Worm (Caenorhabditis elegans) whole organism, L3 larva: ENCODE results near the gene mrps-24.

ENCODE experiments used
- ZK546.5 ChIP-seq: sonication (generic microtip); optimal IDR thresholded peaks from 2 replicates; lab custom pipeline; 2017; ENCODE audit warnings: missing biosample characterization, missing genetic modification characterization
- aly-2 ChIP-seq: fragments of 150-350 bp; optimal IDR thresholded peaks from 2 replicates; lab custom pipeline; 2014; ENCODE audit warnings: missing biosample characterization, missing genetic modification characterization
- ama-1 ChIP-seq: fragments of 150-350 bp; optimal IDR thresholded peaks from 2 replicates; lab custom pipeline; 2018
- ceh-16 ChIP-seq: sonication (generic microtip); optimal IDR thresholded peaks from 2 replicates; lab custom pipeline; 2017; ENCODE audit warnings: missing biosample characterization, missing genetic modification characterization
- ceh-28 ChIP-seq: fragments of 150-350 bp; optimal IDR thresholded peaks from 2 replicates; lab custom pipeline; 2014; ENCODE audit warnings: missing biosample characterization, missing genetic modification reagents, missing genetic modification characterization
- ceh-82 ChIP-seq: fragments of 150-350 bp; optimal IDR thresholded peaks from 2 replicates; lab custom pipeline; 2014; ENCODE audit warnings: missing biosample characterization, missing genetic modification characterization
- ceh-9 ChIP-seq: sonication (generic microtip); optimal IDR thresholded peaks from 2 replicates; lab custom pipeline; 2018; ENCODE audit warnings: missing biosample characterization, missing genetic modification characterization
- daf-12 ChIP-seq: fragments of 150-350 bp; optimal IDR thresholded peaks from 2 replicates; lab custom pipeline; 2014; ENCODE audit warnings: missing biosample characterization, missing genetic modification reagents, missing genetic modification characterization
- egl-27 ChIP-seq: sonication (generic microtip); optimal IDR thresholded peaks from 4 replicates; lab custom pipeline; 2017; ENCODE audit warnings: missing biosample characterization, missing genetic modification reagents, missing genetic modification characterization
- egl-5 ChIP-seq: fragments of 150-350 bp; optimal IDR thresholded peaks from 2 replicates; lab custom pipeline; 2017; ENCODE audit warnings: missing biosample characterization, missing genetic modification reagents, missing genetic modification characterization, inconsistent platforms
- elt-1 ChIP-seq: fragments of 150-350 bp; optimal IDR thresholded peaks from 2 replicates; lab custom pipeline; 2014; ENCODE audit warnings: missing biosample characterization, missing genetic modification characterization
- elt-2 ChIP-seq: sonication (generic microtip); optimal IDR thresholded peaks from 2 replicates; lab custom pipeline; 2016; ENCODE audit warnings: missing genetic modification reagents, mild to moderate bottlenecking, missing genetic modification characterization, missing compliant biosample characterization
- elt-3 ChIP-seq, 3 experiments: fragments of 150-350 bp in 1 of 3; sonication (generic microtip) in 2 of 3; optimal IDR thresholded peaks; 2 replicates in 2 of 3; 4 replicates in 1 of 3; lab custom pipeline; 2014 to 2017; ENCODE audit warnings: missing biosample characterization in 3 of 3, missing genetic modification characterization in 3 of 3
- eor-1 ChIP-seq, 2 experiments: fragments of 150-350 bp; optimal IDR thresholded peaks; 2 replicates each; lab custom pipeline; 2014 to 2018; ENCODE audit warnings: missing biosample characterization in 2 of 2, missing genetic modification characterization in 2 of 2
- fkh-10 ChIP-seq: sonication (generic microtip); optimal IDR thresholded peaks from 2 replicates; lab custom pipeline; 2017; ENCODE audit warnings: missing biosample characterization, missing genetic modification reagents, missing genetic modification characterization
- fkh-2 ChIP-seq: fragments of 150-350 bp; optimal IDR thresholded peaks from 2 replicates; lab custom pipeline; 2014; ENCODE audit warnings: missing biosample characterization, missing genetic modification reagents, missing genetic modification characterization
- fos-1 ChIP-seq: fragments of 150-350 bp; optimal IDR thresholded peaks from 2 replicates; lab custom pipeline; 2014; ENCODE audit warnings: missing biosample characterization, missing genetic modification characterization
- hmg-11 ChIP-seq: sonication (generic microtip); optimal IDR thresholded peaks from 2 replicates; lab custom pipeline; 2016; ENCODE audit warnings: missing genetic modification characterization, missing compliant biosample characterization
- jun-1 ChIP-seq: fragments of 150-350 bp; optimal IDR thresholded peaks from 2 replicates; lab custom pipeline; 2014; ENCODE audit warnings: missing biosample characterization, missing genetic modification reagents, missing genetic modification characterization
- lin-15B ChIP-seq: fragments of 150-350 bp; optimal IDR thresholded peaks from 2 replicates; lab custom pipeline; 2014; ENCODE audit warnings: missing biosample characterization, missing genetic modification characterization
- lin-39 ChIP-seq: fragments of 150-350 bp; optimal IDR thresholded peaks from 2 replicates; lab custom pipeline; 2018; ENCODE audit warnings: missing biosample characterization, missing genetic modification reagents, missing genetic modification characterization
- lsy-12 ChIP-seq: sonication (generic microtip); optimal IDR thresholded peaks from 2 replicates; lab custom pipeline; 2016; ENCODE audit warnings: mild to moderate bottlenecking, missing genetic modification characterization, missing compliant biosample characterization
- mdl-1 ChIP-seq: fragments of 150-350 bp; optimal IDR thresholded peaks from 2 replicates; lab custom pipeline; 2014; ENCODE audit warnings: missing biosample characterization, missing genetic modification characterization
- mml-1 ChIP-seq: fragments of 150-350 bp; sonication (generic microtip); optimal IDR thresholded peaks from 3 replicates; lab custom pipeline; 2014; ENCODE audit warnings: missing biosample characterization, missing genetic modification characterization
- nfya-1 ChIP-seq: sonication (generic microtip); optimal IDR thresholded peaks from 2 replicates; lab custom pipeline; 2017; ENCODE audit warnings: missing genetic modification characterization, mild to moderate bottlenecking, missing compliant biosample characterization, antibody characterized with exemption, moderate library complexity; ENCODE audit not compliant: insufficient read depth
- nhr-11 ChIP-seq: fragments of 150-350 bp; optimal IDR thresholded peaks from 2 replicates; lab custom pipeline; 2014; ENCODE audit warnings: missing biosample characterization, missing genetic modification characterization
- nhr-12 ChIP-seq: fragments of 150-350 bp; optimal IDR thresholded peaks from 2 replicates; lab custom pipeline; 2014; ENCODE audit warnings: missing biosample characterization, missing genetic modification characterization
- nhr-237 ChIP-seq: fragments of 150-350 bp; optimal IDR thresholded peaks from 2 replicates; lab custom pipeline; 2014; ENCODE audit warnings: missing biosample characterization, missing genetic modification characterization
- nhr-25 ChIP-seq: sonication (generic microtip); optimal IDR thresholded peaks from 2 replicates; lab custom pipeline; 2017; ENCODE audit warnings: missing biosample characterization, missing genetic modification characterization
- nhr-28 ChIP-seq: fragments of 150-350 bp; optimal IDR thresholded peaks from 2 replicates; lab custom pipeline; 2014; ENCODE audit warnings: missing biosample characterization, missing genetic modification characterization
- nhr-67 ChIP-seq: fragments of 150-350 bp; optimal IDR thresholded peaks from 2 replicates; lab custom pipeline; 2014; ENCODE audit warnings: missing biosample characterization, missing genetic modification characterization
- nhr-76 ChIP-seq: fragments of 150-350 bp; sonication (generic microtip); optimal IDR thresholded peaks from 5 replicates; lab custom pipeline; 2014; ENCODE audit warnings: missing biosample characterization, missing genetic modification characterization
- nhr-77 ChIP-seq: fragments of 150-350 bp; optimal IDR thresholded peaks from 2 replicates; lab custom pipeline; 2014; ENCODE audit warnings: missing biosample characterization, missing genetic modification characterization
- pha-4 ChIP-seq: fragments of 150-350 bp; optimal IDR thresholded peaks from 2 replicates; lab custom pipeline; 2014; ENCODE audit warnings: missing biosample characterization, missing genetic modification reagents, missing genetic modification characterization
- pqm-1 ChIP-seq: fragments of 150-350 bp; optimal IDR thresholded peaks from 2 replicates; lab custom pipeline; 2017; ENCODE audit warnings: missing biosample characterization, missing genetic modification characterization, inconsistent platforms
- sea-2 ChIP-seq: fragments of 150-350 bp; sonication (generic microtip); optimal IDR thresholded peaks from 4 replicates; lab custom pipeline; 2014; ENCODE audit warnings: missing biosample characterization, missing genetic modification reagents, missing genetic modification characterization
- skn-1 ChIP-seq: fragments of 150-350 bp; optimal IDR thresholded peaks from 2 replicates; lab custom pipeline; 2014; ENCODE audit warnings: missing biosample characterization, missing genetic modification characterization
- tbx-2 ChIP-seq: sonication (generic microtip); optimal IDR thresholded peaks from 2 replicates; lab custom pipeline; 2016; ENCODE audit warnings: mild to moderate bottlenecking, missing genetic modification characterization, missing compliant biosample characterization
- unc-39 ChIP-seq: sonication (generic microtip); optimal IDR thresholded peaks from 4 replicates; lab custom pipeline; 2017; ENCODE audit warnings: missing biosample characterization, missing genetic modification characterization
- unc-62 ChIP-seq: fragments of 150-350 bp; sonication (generic microtip); optimal IDR thresholded peaks from 4 replicates; lab custom pipeline; 2014; ENCODE audit warnings: missing biosample characterization, missing genetic modification reagents, missing genetic modification characterization
- zag-1 ChIP-seq: fragments of 150-350 bp; optimal IDR thresholded peaks from 2 replicates; lab custom pipeline; 2014; ENCODE audit warnings: missing biosample characterization, missing genetic modification characterization
- ztf-4 ChIP-seq: fragments of 150-350 bp; optimal IDR thresholded peaks from 2 replicates; lab custom pipeline; 2014; ENCODE audit warnings: missing biosample characterization, missing genetic modification characterization

Gene mrps-24

ce11 chrIV:7689326-7689725 is 20.5 kb upstream of the mrps-24 start:
- TF ChIP-seq elt-2 (tag; lab: Kevin White, UChicago): peak; percentile 85
- TF ChIP-seq ztf-4: no peak
- TF ChIP-seq pqm-1 (tag; lab: Kevin White, UChicago): peak; percentile 23

- TF ChIP-seq zag-1 (tag; lab: Kevin White, UChicago): no peak
- no peak for TF ChIP-seq unc-39
- no peak for TF ChIP-seq nhr-76 (tag; lab: Kevin White, UChicago)
- TF ChIP-seq nhr-11 (tag; lab: Kevin White, UChicago): no peak
- TF ChIP-seq egl-27 (tag; lab: Kevin White, UChicago): no peak
- TF ChIP-seq ceh-82 (tag; lab: Kevin White, UChicago): no peak
- TF ChIP-seq daf-12 (tag; lab: Kevin White, UChicago): no peak
These were observed 17.4 kb upstream of the mrps-24 start for ce11 chrIV:7692451-7692850.

- TF ChIP-seq nhr-11 (tag; lab: Kevin White, UChicago) (no peak), ZK546.5 (tag; lab: Kevin White, UChicago) (no peak), fkh-10 (GFP tag; lab: Kevin White, UChicago) (no peak), nhr-12 (tag; lab: Kevin White, UChicago) (no peak)
These were observed 11.5 kb upstream of the mrps-24 start, which contains the start of gene flp-13 for ce11 chrIV:7698320-7698719. Gene flp-13 (minus strand): TSS chrIV:7698420.

ce11 chrIV:7706805-7707204 is 3.0 kb upstream of the mrps-24 start, which contains the start of gene F33D4.4:
Gene F33D4.4 (minus strand): TSS chrIV:7706905.
- no peak for TF ChIP-seq elt-1 (tag; lab: Kevin White, UChicago)
- no peak for TF ChIP-seq sea-2 (GFP tag; lab: Kevin White, UChicago)
- no peak for TF ChIP-seq daf-12 (tag; lab: Kevin White, UChicago)
- TF ChIP-seq eor-1 (tag; optimal IDR thresholded peaks at IDR 0.05; lab: Kevin White, UChicago): no peak
- TF ChIP-seq skn-1: no peak
- TF ChIP-seq nhr-11 (tag; lab: Kevin White, UChicago): no peak
- TF ChIP-seq lin-15B (tag; lab: Kevin White, UChicago): no peak
- TF ChIP-seq aly-2 (tag; lab: Kevin White, UChicago): no peak
- no peak for TF ChIP-seq elt-3 (tag; optimal IDR thresholded peaks at IDR 0.05; lab: Kevin White, UChicago)
- no peak for TF ChIP-seq ceh-9 (tag; lab: Kevin White, UChicago)
- no peak for TF ChIP-seq elt-2 (tag; lab: Kevin White, UChicago)
- TF ChIP-seq ama-1 (lab: Kevin White, UChicago): no peak
- no peak for TF ChIP-seq fkh-2
- TF ChIP-seq zag-1 (tag; lab: Kevin White, UChicago): no peak
- no peak for TF ChIP-seq nhr-28
- TF ChIP-seq pqm-1 (tag; lab: Kevin White, UChicago): no peak
- TF ChIP-seq lsy-12: no peak

ce11 chrIV:7710824-7711223 is 979 bp downstream of the mrps-24 start, which contains the start of gene nhr-8:
Gene nhr-8 (plus strand): TSS chrIV:7710983.
- no peak for TF ChIP-seq nhr-77 (tag; lab: Kevin White, UChicago)
- TF ChIP-seq fos-1 (tag; lab: Kevin White, UChicago): peak; percentile 42
- TF ChIP-seq fkh-2: no peak
- peak; percentile 99 for TF ChIP-seq elt-2 (tag; lab: Kevin White, UChicago)
- no peak for TF ChIP-seq elt-1 (tag; lab: Kevin White, UChicago)
- TF ChIP-seq unc-39: no peak
- TF ChIP-seq lin-15B (tag; lab: Kevin White, UChicago): no peak
- TF ChIP-seq ztf-4: no peak
- no peak for TF ChIP-seq daf-12 (tag; lab: Kevin White, UChicago)
- no peak for TF ChIP-seq ZK546.5 (tag; lab: Kevin White, UChicago)
- TF ChIP-seq ceh-9 (tag; lab: Kevin White, UChicago): no peak
- TF ChIP-seq nhr-25 (tag; lab: Kevin White, UChicago): no peak
- TF ChIP-seq egl-5 (tag; lab: Kevin White, UChicago): no peak
- peak; percentile 75 for TF ChIP-seq jun-1
- TF ChIP-seq pha-4 (tag; lab: Kevin White, UChicago): no peak
- TF ChIP-seq pqm-1 (tag; lab: Kevin White, UChicago): peak; percentile 98
- TF ChIP-seq tbx-2 (tag; lab: Kevin White, UChicago): no peak
- no peak for TF ChIP-seq ceh-82 (tag; lab: Kevin White, UChicago)
- no peak for TF ChIP-seq ceh-16 (tag; lab: Kevin White, UChicago)
- TF ChIP-seq hmg-11 (tag; lab: Kevin White, UChicago): no peak
- peak; percentile 51 for TF ChIP-seq ceh-28 (tag; lab: Kevin White, UChicago)
- TF ChIP-seq mdl-1: no peak
- no peak for TF ChIP-seq unc-62 (GFP tag; lab: Kevin White, UChicago)
- TF ChIP-seq nhr-11 (tag; lab: Kevin White, UChicago): no peak
- TF ChIP-seq eor-1 (tag; optimal IDR thresholded peaks at IDR 0.05; lab: Kevin White, UChicago): no peak
- TF ChIP-seq mml-1: no peak
- TF ChIP-seq lin-39 (tag; lab: Kevin White, UChicago): no peak
- no peak for TF ChIP-seq nhr-67
- no peak for TF ChIP-seq ama-1 (lab: Kevin White, UChicago)
- TF ChIP-seq nhr-237: no peak
- no peak for TF ChIP-seq aly-2 (tag; lab: Kevin White, UChicago)
- no peak for TF ChIP-seq egl-27 (tag; lab: Kevin White, UChicago)
- no peak for TF ChIP-seq nfya-1 (tag; lab: Kevin White, UChicago)
